Worm (Caenorhabditis elegans) whole organism, late embryonic: Measurements from ENCODE around the gene K06B4.15.

Experiments
- ama-1 ChIP-seq: fragments of 150-350 bp; optimal IDR thresholded peaks from 2 replicates; lab custom pipeline; 2014
- ceh-18 ChIP-seq: sonication (generic microtip); optimal IDR thresholded peaks from 2 replicates; lab custom pipeline; 2016; ENCODE audit warnings: missing genetic modification characterization, missing compliant biosample characterization
- ceh-24 ChIP-seq: sonication (generic microtip); optimal IDR thresholded peaks from 2 replicates; lab custom pipeline; 2016; ENCODE audit warnings: mild to moderate bottlenecking, missing genetic modification characterization, missing compliant biosample characterization
- ceh-30 ChIP-seq: fragments of 150-350 bp; optimal IDR thresholded peaks from 2 replicates; lab custom pipeline; 2014; ENCODE audit warnings: missing biosample characterization, missing genetic modification characterization
- ceh-45 ChIP-seq: fragments of 200-800 bp; sonication (Bioruptor generic); IDR thresholded peaks from 2 replicates; pipeline ENCODE4 v1.3.6; 2022; ENCODE audit warnings: missing genetic modification reagents, missing genetic modification characterization, missing compliant biosample characterization
- ceh-48 ChIP-seq: sonication (generic microtip); optimal IDR thresholded peaks from 2 replicates; lab custom pipeline; 2016; ENCODE audit warnings: missing genetic modification characterization, inconsistent platforms, missing compliant biosample characterization
- dmd-4 ChIP-seq: sonication (generic microtip); optimal IDR thresholded peaks from 2 replicates; lab custom pipeline; 2016; ENCODE audit warnings: borderline replicate concordance, missing genetic modification characterization, missing compliant biosample characterization
- elt-2 ChIP-seq: sonication (generic microtip); optimal IDR thresholded peaks from 2 replicates; lab custom pipeline; 2016; ENCODE audit warnings: missing genetic modification reagents, missing genetic modification characterization, missing compliant biosample characterization
- fax-1 ChIP-seq: sonication (generic microtip); optimal IDR thresholded peaks from 2 replicates; lab custom pipeline; 2016; ENCODE audit warnings: missing genotype, missing genetic modification characterization, missing compliant biosample characterization
- rnt-1 ChIP-seq: sonication (generic microtip); optimal IDR thresholded peaks from 2 replicates; lab custom pipeline; 2016; ENCODE audit warnings: missing genetic modification characterization, missing compliant biosample characterization
- sox-4 ChIP-seq: sonication (generic microtip); optimal IDR thresholded peaks from 2 replicates; lab custom pipeline; 2017; ENCODE audit warnings: mild to moderate bottlenecking, missing genetic modification characterization, inconsistent platforms, missing compliant biosample characterization
- unc-55 ChIP-seq: sonication (generic microtip); optimal IDR thresholded peaks from 2 replicates; lab custom pipeline; 2017; ENCODE audit warnings: missing biosample characterization, missing genetic modification reagents, missing genetic modification characterization

DNA sequence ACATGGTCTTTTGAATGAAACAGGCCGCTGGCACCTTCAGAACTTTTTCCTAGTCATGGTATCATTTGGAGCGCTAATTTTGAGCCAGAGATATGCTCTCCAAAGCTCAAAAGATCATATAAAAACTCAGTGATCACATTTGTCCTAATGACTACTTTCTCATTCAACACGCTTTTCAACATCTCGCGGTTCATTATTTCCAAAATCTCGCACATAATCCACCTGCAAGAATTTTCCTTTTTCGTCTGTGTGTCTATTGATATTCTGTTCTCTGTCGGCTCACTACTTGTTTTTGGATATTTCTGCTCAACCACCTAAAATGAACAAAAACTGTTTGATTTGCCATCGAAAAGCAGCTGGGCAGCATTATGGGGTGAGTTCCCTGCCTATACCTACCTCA is 3.5 kb downstream of the K06B4.15 start, which contains the start of gene nhr-51:
- TF ChIP-seq sox-4 (tag; lab: Kevin White, UChicago): no peak
- TF ChIP-seq ceh-18 (tag; lab: Kevin White, UChicago): no peak
- no peak for TF ChIP-seq unc-55 (GFP tag; lab: Kevin White, UChicago)
- TF ChIP-seq fax-1: no peak
- no peak for TF ChIP-seq ceh-48 (tag; lab: Kevin White, UChicago)
- no peak for TF ChIP-seq ceh-24 (tag; lab: Kevin White, UChicago)
- TF ChIP-seq ama-1 (lab: Kevin White, UChicago): no peak
- no peak for TF ChIP-seq rnt-1 (tag; lab: Kevin White, UChicago)
- TF ChIP-seq ceh-30: no peak
- TF ChIP-seq ceh-45: no peak
- no peak for TF ChIP-seq elt-2 (tag; lab: Kevin White, UChicago)
- no peak for TF ChIP-seq dmd-4
